Worm (Caenorhabditis elegans): ENCODE data around the gene ZK643.2.

ZK643.2 gene

DNA sequence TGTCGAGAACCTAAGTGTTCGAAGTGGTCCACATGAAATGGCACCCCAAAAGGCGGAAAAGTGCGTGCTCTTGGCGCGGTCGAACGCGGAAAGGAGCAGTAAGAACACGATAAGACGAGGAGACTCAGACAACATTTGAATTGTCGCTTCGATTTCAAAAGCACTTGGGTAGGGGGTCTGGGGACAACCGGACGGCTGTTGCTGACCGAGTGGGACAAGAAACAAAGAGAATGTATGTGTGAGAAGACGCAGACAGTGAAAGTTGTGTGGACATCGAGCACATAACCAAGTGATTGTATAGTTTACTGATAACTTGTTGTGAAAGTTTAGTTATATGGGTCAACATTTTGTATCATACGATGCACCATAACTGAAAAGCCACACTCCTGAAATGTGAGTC is 50.8 kb downstream of the ZK643.2 start:
- no peak for TF ChIP-seq unc-62 (GFP tag; optimal IDR thresholded peaks at IDR 0.05)

Data from whole organism, dauer.